In genomic region chrV:4525512-4525911, ce11 we compare ENCODE assay signal across 3 worm cellular contexts.
TF ChIP-seq lines count a peak whose summit lies in the region.

No protein-coding gene starts in this region.

TF ChIP-seq in whole organism, late embryonic, 69 proteins besides CTCF, POLR2A, EP300 and RAD21:
- TF ChIP-seq tbx-2 (tag; optimal IDR thresholded peaks at IDR 0.05; lab: Kevin White, UChicago) (peak; percentile 19), syd-9 (tag; optimal IDR thresholded peaks at IDR 0.05; lab: Kevin White, UChicago) (no peak)

TF ChIP-seq in whole organism, mixed stage, embryonic, 35 proteins besides CTCF, POLR2A, EP300 and RAD21:
- no peak for TF ChIP-seq sem-2 (GFP tag; optimal IDR thresholded peaks at IDR 0.05; lab: Kevin White, UChicago)
- TF ChIP-seq elt-1 (tag; optimal IDR thresholded peaks at IDR 0.05; lab: Kevin White, UChicago; ENCODE audit: borderline replicate concordance, insufficient read depth) = no peak
- no peak for TF ChIP-seq pha-4 (tag; optimal IDR thresholded peaks at IDR 0.05; lab: Kevin White, UChicago)
- no peak for TF ChIP-seq nhr-237 (tag; optimal IDR thresholded peaks at IDR 0.05; lab: Kevin White, UChicago)
- TF ChIP-seq ceh-83 (GFP tag; optimal IDR thresholded peaks at IDR 0.05; lab: Kevin White, UChicago) = no peak
- TF ChIP-seq blmp-1 (tag; optimal IDR thresholded peaks at IDR 0.05; lab: Kevin White, UChicago) = no peak
- TF ChIP-seq unc-62 (GFP tag; optimal IDR thresholded peaks at IDR 0.05; lab: Kevin White, UChicago) = peak; percentile 47
- no peak for TF ChIP-seq nhr-12 (tag; optimal IDR thresholded peaks at IDR 0.05; lab: Kevin White, UChicago)
- peak; percentile 54 for TF ChIP-seq cnd-1 (tag; optimal IDR thresholded peaks at IDR 0.05; lab: Kevin White, UChicago)
- TF ChIP-seq flh-1 (GFP tag; optimal IDR thresholded peaks at IDR 0.05; lab: Kevin White, UChicago) = no peak
- TF ChIP-seq sptf-1 (tag; optimal IDR thresholded peaks at IDR 0.05; lab: Kevin White, UChicago) = no peak
- peak; percentile 97 for TF ChIP-seq nhr-2 (tag; optimal IDR thresholded peaks at IDR 0.05; lab: Kevin White, UChicago)
- peak; percentile 43 for TF ChIP-seq zip-8 (tag; optimal IDR thresholded peaks at IDR 0.05; lab: Kevin White, UChicago)
- no peak for TF ChIP-seq lsy-2 (tag; optimal IDR thresholded peaks at IDR 0.05; lab: Kevin White, UChicago)
TF ChIP-seq in whole organism, mixed stage, embryonic: peak in this region for 4.

TF ChIP-seq in whole organism, young adult, 124 proteins besides CTCF, POLR2A, EP300 and RAD21:
- TF ChIP-seq ztf-6 (GFP tag; IDR thresholded peaks at IDR 0.05; lab: Robert Waterston, UW) (no peak), unc-62 (GFP tag; optimal IDR thresholded peaks at IDR 0.05; lab: Kevin White, UChicago) (peak; percentile 70)
TF ChIP-seq in whole organism, young adult: peak in this region for 1.
